Worm (Caenorhabditis elegans): Measurements from ENCODE around the gene fbxb-105.

The fbxb-105 gene

DNA sequence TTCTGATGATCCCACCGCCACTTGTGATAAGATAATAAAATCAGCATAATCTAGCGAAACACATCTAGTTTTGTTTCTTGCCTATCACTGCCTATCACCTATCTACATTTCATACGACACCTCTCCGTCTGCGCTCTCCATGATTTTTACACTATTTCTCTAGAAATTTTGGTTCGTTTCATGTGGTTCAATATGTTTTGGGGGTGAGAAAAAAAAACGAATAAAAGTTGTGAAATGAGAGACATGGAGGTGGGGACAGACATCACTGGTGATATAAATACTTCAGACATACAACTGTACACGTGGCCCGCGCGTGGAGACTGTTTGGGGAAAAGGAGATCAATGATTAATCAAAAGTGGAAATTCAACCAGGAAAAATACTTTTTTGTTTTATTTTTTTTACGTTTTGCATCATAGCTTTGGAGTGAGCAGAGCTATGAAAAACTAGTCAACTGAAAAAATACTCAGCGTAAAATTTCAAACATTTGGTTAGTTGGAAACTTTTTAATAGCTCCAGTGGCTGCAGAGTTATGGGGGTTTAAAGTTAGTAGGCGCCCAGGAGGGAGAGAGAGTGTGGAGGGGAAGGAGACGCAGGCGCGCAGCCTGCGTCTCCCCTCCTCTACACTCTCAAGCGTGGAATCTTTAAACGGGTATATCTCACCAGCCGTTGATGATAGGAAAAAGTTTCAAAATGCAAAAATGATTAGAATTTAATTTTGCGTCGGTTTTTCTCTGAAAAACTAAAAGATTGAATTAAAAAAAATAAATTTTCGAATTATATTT is 32.3 kb upstream of the fbxb-105 start:
- no peak for TF ChIP-seq hmbx-1 (tag; optimal IDR thresholded peaks at IDR 0.05)
- no peak for TF ChIP-seq F13C5.2 (tag; optimal IDR thresholded peaks at IDR 0.05)
- no peak for TF ChIP-seq scrt-1 (GFP tag; IDR thresholded peaks at IDR 0.05)
- no peak for TF ChIP-seq ceh-13 (GFP tag; optimal IDR thresholded peaks at IDR 0.05)
- no peak for TF ChIP-seq ceh-36 (tag; optimal IDR thresholded peaks at IDR 0.05)
- no peak for TF ChIP-seq B0310.2 (tag; optimal IDR thresholded peaks at IDR 0.05)

DNA sequence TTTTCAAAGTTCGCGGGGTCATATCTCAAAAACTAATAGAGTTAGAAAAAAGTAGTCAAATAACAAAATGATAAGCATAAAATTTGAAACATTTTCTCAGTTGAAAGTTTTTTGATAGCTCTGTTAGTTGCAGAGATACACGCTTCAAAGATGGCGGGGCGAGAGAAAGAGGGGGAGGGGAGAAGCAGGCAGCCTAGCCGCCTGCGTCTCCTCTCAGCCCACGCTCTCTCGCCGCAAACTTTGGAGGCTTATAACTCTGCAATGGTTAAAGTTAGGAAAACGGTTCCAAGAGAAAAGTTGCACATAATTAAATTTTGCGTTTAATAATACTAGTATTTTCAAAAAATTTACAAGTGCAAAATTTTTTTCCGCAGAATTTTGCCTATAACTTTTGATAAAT is 31.1 kb upstream of the fbxb-105 start:
- TF ChIP-seq tbx-11 (GFP tag; IDR thresholded peaks at IDR 0.05), result no peak
- no peak for TF ChIP-seq ets-7 (tag; optimal IDR thresholded peaks at IDR 0.05)
- no peak for TF ChIP-seq F13C5.2 (tag; optimal IDR thresholded peaks at IDR 0.05)
- no peak for TF ChIP-seq hnd-1 (tag; optimal IDR thresholded peaks at IDR 0.05)
- TF ChIP-seq hmg-4 (GFP tag; optimal IDR thresholded peaks at IDR 0.05), result no peak
- no peak for TF ChIP-seq ceh-36 (tag; optimal IDR thresholded peaks at IDR 0.05)
- no peak for TF ChIP-seq tbx-37 (GFP tag; conservative IDR thresholded peaks at IDR 0.05)
- TF ChIP-seq hmbx-1 (tag; optimal IDR thresholded peaks at IDR 0.05), result no peak
- TF ChIP-seq sea-1 (GFP tag; conservative IDR thresholded peaks at IDR 0.05), result no peak
- no peak for TF ChIP-seq B0310.2 (tag; optimal IDR thresholded peaks at IDR 0.05)

DNA sequence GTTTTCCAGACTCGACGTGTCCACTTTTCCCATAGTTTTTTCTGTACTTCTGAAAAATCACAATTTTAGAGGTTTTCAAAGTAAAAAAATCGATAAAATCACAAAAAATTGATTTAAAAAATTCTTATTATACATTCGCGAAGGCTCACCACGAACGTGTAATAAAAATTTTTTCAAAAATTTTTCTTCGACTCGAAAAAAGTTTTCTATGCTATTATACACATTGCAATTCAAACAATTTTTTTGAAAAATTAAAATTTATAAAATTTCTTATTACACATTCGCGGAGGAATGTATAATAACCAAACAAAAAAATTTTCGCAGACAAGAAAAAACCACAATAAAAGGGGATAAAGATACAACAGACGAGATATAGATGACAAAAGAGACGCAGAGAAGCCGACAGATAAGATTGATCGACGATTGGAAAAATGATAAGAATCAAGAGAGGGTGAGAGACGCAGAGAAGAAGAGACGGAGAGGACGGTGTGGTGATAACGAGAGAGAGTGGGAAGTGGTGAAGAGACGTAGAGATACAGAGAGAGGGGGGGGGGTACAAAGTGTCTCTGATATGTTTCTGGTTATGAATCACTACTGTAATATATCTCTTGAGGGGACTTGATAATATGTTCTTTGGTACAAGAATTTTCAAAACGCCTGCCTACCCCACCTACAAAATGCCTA is 30.0 kb upstream of the fbxb-105 start, which contains the start of gene nhr-119:
nhr-119 (minus strand) TSS at position 51 of the 684 bp plus-strand sequence.
- TF ChIP-seq ceh-36 (tag; optimal IDR thresholded peaks at IDR 0.05), result no peak
- TF ChIP-seq hmg-4 (GFP tag; optimal IDR thresholded peaks at IDR 0.05), result no peak
- TF ChIP-seq hmbx-1 (tag; optimal IDR thresholded peaks at IDR 0.05), result no peak
- no peak for TF ChIP-seq sea-1 (GFP tag; conservative IDR thresholded peaks at IDR 0.05)
- no peak for TF ChIP-seq aly-1 (tag; optimal IDR thresholded peaks at IDR 0.05)
- no peak for TF ChIP-seq tra-4 (tag; optimal IDR thresholded peaks at IDR 0.05)
- TF ChIP-seq hnd-1 (tag; optimal IDR thresholded peaks at IDR 0.05), result no peak
- TF ChIP-seq F13C5.2 (tag; optimal IDR thresholded peaks at IDR 0.05), result no peak
- no peak for TF ChIP-seq ama-1 (optimal IDR thresholded peaks at IDR 0.05)
- TF ChIP-seq scrt-1 (GFP tag; IDR thresholded peaks at IDR 0.05), result no peak
- no peak for TF ChIP-seq B0310.2 (tag; optimal IDR thresholded peaks at IDR 0.05)
- no peak for TF ChIP-seq ceh-13 (GFP tag; optimal IDR thresholded peaks at IDR 0.05)
- no peak for TF ChIP-seq pes-1 (GFP tag; IDR thresholded peaks at IDR 0.05)
- TF ChIP-seq ets-7 (tag; optimal IDR thresholded peaks at IDR 0.05), result no peak
- TF ChIP-seq flt-1 (GFP tag; IDR thresholded peaks at IDR 0.05), result no peak
- no peak for TF ChIP-seq tbx-11 (GFP tag; IDR thresholded peaks at IDR 0.05)

DNA sequence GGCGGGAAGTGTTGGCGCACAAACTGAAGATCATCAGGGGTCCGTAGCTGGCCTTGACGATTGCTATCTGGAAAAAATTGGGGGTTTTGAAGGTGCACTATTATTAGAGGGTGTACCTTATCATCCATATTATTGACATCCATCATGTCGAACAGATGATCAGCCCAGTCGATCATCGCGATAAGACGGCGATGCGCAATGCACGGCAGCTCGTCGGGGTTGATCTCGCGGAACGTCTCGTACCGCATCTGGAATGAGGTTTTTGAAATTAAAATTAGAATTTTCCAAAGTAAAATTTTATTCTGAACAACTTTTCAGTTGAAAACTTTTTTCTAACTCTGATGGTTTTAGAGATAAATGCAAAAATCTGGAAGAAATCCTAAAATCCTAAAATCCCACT is 27.3 kb upstream of the fbxb-105 start:
- TF ChIP-seq flt-1 (GFP tag; IDR thresholded peaks at IDR 0.05), result no peak
- TF ChIP-seq aly-1 (tag; optimal IDR thresholded peaks at IDR 0.05), result no peak
- no peak for TF ChIP-seq hnd-1 (tag; optimal IDR thresholded peaks at IDR 0.05)
- TF ChIP-seq sea-1 (GFP tag; conservative IDR thresholded peaks at IDR 0.05), result no peak
- TF ChIP-seq B0310.2 (tag; optimal IDR thresholded peaks at IDR 0.05), result no peak
- TF ChIP-seq tbx-11 (GFP tag; IDR thresholded peaks at IDR 0.05), result no peak

- TF ChIP-seq flt-1 (GFP tag; IDR thresholded peaks at IDR 0.05) (no peak), ama-1 (optimal IDR thresholded peaks at IDR 0.05) (no peak), ceh-13 (GFP tag; optimal IDR thresholded peaks at IDR 0.05) (no peak), tbx-37 (GFP tag; conservative IDR thresholded peaks at IDR 0.05) (no peak), pes-1 (GFP tag; IDR thresholded peaks at IDR 0.05) (no peak), aly-1 (tag; optimal IDR thresholded peaks at IDR 0.05) (no peak), B0310.2 (tag; optimal IDR thresholded peaks at IDR 0.05) (no peak), F13C5.2 (tag; optimal IDR thresholded peaks at IDR 0.05) (no peak), hmg-4 (GFP tag; optimal IDR thresholded peaks at IDR 0.05) (no peak), scrt-1 (GFP tag; IDR thresholded peaks at IDR 0.05) (no peak), tra-4 (tag; optimal IDR thresholded peaks at IDR 0.05) (no peak), ets-7 (tag; optimal IDR thresholded peaks at IDR 0.05) (no peak), sea-1 (GFP tag; conservative IDR thresholded peaks at IDR 0.05) (no peak), ceh-36 (tag; optimal IDR thresholded peaks at IDR 0.05) (no peak), hmbx-1 (tag; optimal IDR thresholded peaks at IDR 0.05) (no peak), tbx-11 (GFP tag; IDR thresholded peaks at IDR 0.05) (no peak), hnd-1 (tag; optimal IDR thresholded peaks at IDR 0.05) (no peak)
Measured at ce11 chrII:2796431-2796830, 25.7 kb upstream of the fbxb-105 start.

- no peak for TF ChIP-seq pes-1 (GFP tag; IDR thresholded peaks at IDR 0.05)
- TF ChIP-seq ceh-36 (tag; optimal IDR thresholded peaks at IDR 0.05), result no peak
- TF ChIP-seq flt-1 (GFP tag; IDR thresholded peaks at IDR 0.05), result no peak
- no peak for TF ChIP-seq ceh-13 (GFP tag; optimal IDR thresholded peaks at IDR 0.05)
- TF ChIP-seq sea-1 (GFP tag; conservative IDR thresholded peaks at IDR 0.05), result no peak
- no peak for TF ChIP-seq tbx-11 (GFP tag; IDR thresholded peaks at IDR 0.05)
- no peak for TF ChIP-seq F13C5.2 (tag; optimal IDR thresholded peaks at IDR 0.05)
- TF ChIP-seq B0310.2 (tag; optimal IDR thresholded peaks at IDR 0.05), result no peak
- TF ChIP-seq ama-1 (optimal IDR thresholded peaks at IDR 0.05), result no peak
- TF ChIP-seq hnd-1 (tag; optimal IDR thresholded peaks at IDR 0.05), result no peak
- TF ChIP-seq ets-7 (tag; optimal IDR thresholded peaks at IDR 0.05), result no peak
- no peak for TF ChIP-seq aly-1 (tag; optimal IDR thresholded peaks at IDR 0.05)
- no peak for TF ChIP-seq tbx-37 (GFP tag; conservative IDR thresholded peaks at IDR 0.05)
- no peak for TF ChIP-seq hmbx-1 (tag; optimal IDR thresholded peaks at IDR 0.05)
- TF ChIP-seq hmg-4 (GFP tag; optimal IDR thresholded peaks at IDR 0.05), result no peak
- TF ChIP-seq tra-4 (tag; optimal IDR thresholded peaks at IDR 0.05), result no peak
- no peak for TF ChIP-seq scrt-1 (GFP tag; IDR thresholded peaks at IDR 0.05)
Measured at ce11 chrII:2795413-2795812, 24.7 kb upstream of the fbxb-105 start.

- TF ChIP-seq pes-1 (GFP tag; IDR thresholded peaks at IDR 0.05) (no peak), ceh-36 (tag; optimal IDR thresholded peaks at IDR 0.05) (no peak), tra-4 (tag; optimal IDR thresholded peaks at IDR 0.05) (no peak), tbx-37 (GFP tag; conservative IDR thresholded peaks at IDR 0.05) (no peak), hmbx-1 (tag; optimal IDR thresholded peaks at IDR 0.05) (no peak), tbx-11 (GFP tag; IDR thresholded peaks at IDR 0.05) (no peak), sea-1 (GFP tag; conservative IDR thresholded peaks at IDR 0.05) (no peak), aly-1 (tag; optimal IDR thresholded peaks at IDR 0.05) (no peak), ceh-13 (GFP tag; optimal IDR thresholded peaks at IDR 0.05) (no peak), flt-1 (GFP tag; IDR thresholded peaks at IDR 0.05) (no peak), B0310.2 (tag; optimal IDR thresholded peaks at IDR 0.05) (no peak), hnd-1 (tag; optimal IDR thresholded peaks at IDR 0.05) (no peak), F13C5.2 (tag; optimal IDR thresholded peaks at IDR 0.05) (no peak), scrt-1 (GFP tag; IDR thresholded peaks at IDR 0.05) (no peak), hmg-4 (GFP tag; optimal IDR thresholded peaks at IDR 0.05) (no peak), ama-1 (optimal IDR thresholded peaks at IDR 0.05) (no peak), ets-7 (tag; optimal IDR thresholded peaks at IDR 0.05) (no peak)
Measured at ce11 chrII:2791693-2792092, 21.0 kb upstream of the fbxb-105 start.
